Worm (Caenorhabditis elegans) whole organism, early embryonic: Measurements from ENCODE around the gene F26A1.3.

ENCODE experiments used
- B0310.2 ChIP-seq: sonication (generic microtip); optimal IDR thresholded peaks from 2 replicates; lab custom pipeline; 2016; ENCODE audit warnings: mild to moderate bottlenecking, missing genetic modification characterization, missing compliant biosample characterization
- F13C5.2 ChIP-seq: sonication (generic microtip); optimal IDR thresholded peaks from 2 replicates; lab custom pipeline; 2017; ENCODE audit warnings: mild to moderate bottlenecking, missing genetic modification characterization, inconsistent platforms, missing compliant biosample characterization
- aly-1 ChIP-seq: sonication (generic microtip); optimal IDR thresholded peaks from 2 replicates; lab custom pipeline; 2016; ENCODE audit warnings: missing genetic modification characterization, missing compliant biosample characterization
- ama-1 ChIP-seq: fragments of 150-350 bp; optimal IDR thresholded peaks from 2 replicates; lab custom pipeline; 2014
- ceh-13 ChIP-seq: fragments of 200-800 bp; sonication (Bioruptor generic); optimal IDR thresholded peaks from 2 replicates; lab custom pipeline; 2018; ENCODE audit warnings: mild to moderate bottlenecking, missing genetic modification characterization, missing compliant biosample characterization
- ceh-36 ChIP-seq: sonication (generic microtip); optimal IDR thresholded peaks from 2 replicates; lab custom pipeline; 2016; ENCODE audit warnings: missing genetic modification characterization, inconsistent platforms, missing compliant biosample characterization
- ets-7 ChIP-seq: sonication (generic microtip); optimal IDR thresholded peaks from 2 replicates; lab custom pipeline; 2016; ENCODE audit warnings: missing genotype, missing genetic modification characterization, missing compliant biosample characterization
- flt-1 ChIP-seq: fragments of 200-800 bp; sonication (Bioruptor generic); IDR thresholded peaks from 2 replicates; pipeline ENCODE4 v1.3.6; 2022; ENCODE audit warnings: missing genetic modification characterization, missing compliant biosample characterization
- hmbx-1 ChIP-seq: sonication (generic microtip); optimal IDR thresholded peaks from 2 replicates; lab custom pipeline; 2016; ENCODE audit warnings: mild to moderate bottlenecking, missing genetic modification characterization, missing compliant biosample characterization
- hmg-4 ChIP-seq: fragments of 200-800 bp; sonication (Bioruptor generic); optimal IDR thresholded peaks from 2 replicates; lab custom pipeline; 2018; ENCODE audit warnings: mild to moderate bottlenecking, missing genetic modification characterization, missing compliant biosample characterization
- hnd-1 ChIP-seq: sonication (generic microtip); optimal IDR thresholded peaks from 2 replicates; lab custom pipeline; 2016; ENCODE audit warnings: missing genetic modification characterization, missing compliant biosample characterization
- pes-1 ChIP-seq: fragments of 200-800 bp; sonication (Bioruptor generic); IDR thresholded peaks from 2 replicates; pipeline ENCODE4 v1.3.6; 2022; ENCODE audit warnings: missing genetic modification reagents, missing genetic modification characterization, missing compliant biosample characterization
- scrt-1 ChIP-seq: fragments of 200-800 bp; sonication (Bioruptor generic); IDR thresholded peaks from 2 replicates; pipeline ENCODE4 v1.3.6; 2022; ENCODE audit warnings: missing genetic modification characterization, missing compliant biosample characterization
- sea-1 ChIP-seq: fragments of 200-800 bp; sonication (Bioruptor generic); conservative IDR thresholded peaks from 2 replicates; pipeline ENCODE4 v1.3.6; 2022; ENCODE audit warnings: missing genetic modification characterization, missing compliant biosample characterization
- tbx-11 ChIP-seq: fragments of 200-800 bp; sonication (Bioruptor generic); IDR thresholded peaks from 2 replicates; pipeline ENCODE4 v1.3.6; 2022; ENCODE audit warnings: missing genetic modification characterization, missing compliant biosample characterization
- tbx-37 ChIP-seq: fragments of 200-800 bp; sonication (Bioruptor generic); conservative IDR thresholded peaks from 2 replicates; pipeline ENCODE4 v1.3.6; 2022; ENCODE audit warnings: missing genetic modification reagents, missing genetic modification characterization, missing compliant biosample characterization
- tra-4 ChIP-seq: sonication (generic microtip); optimal IDR thresholded peaks from 2 replicates; lab custom pipeline; 2017; ENCODE audit warnings: missing genetic modification characterization, missing compliant biosample characterization

F26A1.3 gene

ce11 chrIII:4861744-4862401 is 35.2 kb downstream of the F26A1.3 start, which contains the start of the genes C35D10.10 and C35D10.5:
C35D10.10 (minus strand) TSS chrIII:4861794.
C35D10.5 (plus strand) TSS chrIII:4862351.
- TF ChIP-seq ceh-13 (GFP tag; lab: Kevin White, UChicago) (no peak), sea-1 (GFP tag; lab: Robert Waterston, UW) (no peak), pes-1 (GFP tag; lab: Robert Waterston, UW) (no peak), ama-1 (lab: Kevin White, UChicago) (no peak), flt-1 (GFP tag; lab: Robert Waterston, UW) (no peak), ceh-36 (tag; lab: Kevin White, UChicago) (no peak), hmg-4 (GFP tag; lab: Kevin White, UChicago) (no peak), scrt-1 (GFP tag; lab: Robert Waterston, UW) (no peak), tbx-37 (GFP tag; lab: Robert Waterston, UW) (no peak), hmbx-1 (tag; lab: Kevin White, UChicago) (no peak), hnd-1 (tag; lab: Kevin White, UChicago) (no peak), tra-4 (tag; lab: Kevin White, UChicago) (no peak), tbx-11 (no peak), B0310.2 (tag; lab: Kevin White, UChicago) (no peak), ets-7 (tag; lab: Kevin White, UChicago) (no peak), aly-1 (tag; lab: Kevin White, UChicago) (no peak), F13C5.2 (tag; lab: Kevin White, UChicago) (no peak)

ce11 chrIII:4863127-4863526 is 36.4 kb downstream of the F26A1.3 start, which contains the start of gene coq-8:
coq-8 (plus strand) TSS chrIII:4863427.
- no peak for TF ChIP-seq aly-1 (tag; lab: Kevin White, UChicago)
- TF ChIP-seq pes-1 (GFP tag; lab: Robert Waterston, UW) = no peak
- no peak for TF ChIP-seq flt-1 (GFP tag; lab: Robert Waterston, UW)
- TF ChIP-seq tbx-11 = no peak
- TF ChIP-seq F13C5.2 (tag; lab: Kevin White, UChicago) = no peak
- no peak for TF ChIP-seq scrt-1 (GFP tag; lab: Robert Waterston, UW)
- TF ChIP-seq ceh-36 (tag; lab: Kevin White, UChicago) = no peak
- TF ChIP-seq hmbx-1 (tag; lab: Kevin White, UChicago) = no peak
- no peak for TF ChIP-seq ama-1 (lab: Kevin White, UChicago)
- TF ChIP-seq tbx-37 (GFP tag; lab: Robert Waterston, UW) = no peak
- no peak for TF ChIP-seq hmg-4 (GFP tag; lab: Kevin White, UChicago)
- TF ChIP-seq ceh-13 (GFP tag; lab: Kevin White, UChicago) = no peak
- no peak for TF ChIP-seq sea-1 (GFP tag; lab: Robert Waterston, UW)
- no peak for TF ChIP-seq hnd-1 (tag; lab: Kevin White, UChicago)
- TF ChIP-seq ets-7 (tag; lab: Kevin White, UChicago) = no peak

- no peak for TF ChIP-seq ama-1 (lab: Kevin White, UChicago)
- no peak for TF ChIP-seq scrt-1 (GFP tag; lab: Robert Waterston, UW)
- no peak for TF ChIP-seq ceh-13 (GFP tag; lab: Kevin White, UChicago)
Measured at ce11 chrIII:4866762-4867161, 40.1 kb downstream of the F26A1.3 start, which contains the start of gene C35D10.17. C35D10.17 (plus strand) TSS chrIII:4867062.

ce11 chrIII:4868643-4869042 is 41.9 kb downstream of the F26A1.3 start, which contains the start of the genes msd-4 and C35D10.3:
msd-4 (minus strand) TSS chrIII:4868743.
C35D10.3 (plus strand) TSS chrIII:4868921.
- TF ChIP-seq ceh-36 (tag; lab: Kevin White, UChicago) (no peak), tbx-37 (GFP tag; lab: Robert Waterston, UW) (no peak), tbx-11 (no peak), hnd-1 (tag; lab: Kevin White, UChicago) (no peak), B0310.2 (tag; lab: Kevin White, UChicago) (no peak), sea-1 (GFP tag; lab: Robert Waterston, UW) (no peak), hmg-4 (GFP tag; lab: Kevin White, UChicago) (no peak), F13C5.2 (tag; lab: Kevin White, UChicago) (no peak), ama-1 (lab: Kevin White, UChicago) (no peak), flt-1 (GFP tag; lab: Robert Waterston, UW) (no peak), pes-1 (GFP tag; lab: Robert Waterston, UW) (no peak), aly-1 (tag; lab: Kevin White, UChicago) (no peak), hmbx-1 (tag; lab: Kevin White, UChicago) (no peak), scrt-1 (GFP tag; lab: Robert Waterston, UW) (no peak), ceh-13 (GFP tag; lab: Kevin White, UChicago) (no peak), tra-4 (tag; lab: Kevin White, UChicago) (no peak)

ce11 chrIII:4870478-4870877 is 43.8 kb downstream of the F26A1.3 start, which contains the start of gene gipc-1:
gipc-1 (plus strand) TSS chrIII:4870778.
- TF ChIP-seq hmg-4 (GFP tag; lab: Kevin White, UChicago) (no peak), ceh-13 (GFP tag; lab: Kevin White, UChicago) (no peak), ets-7 (tag; lab: Kevin White, UChicago) (no peak), hnd-1 (tag; lab: Kevin White, UChicago) (no peak), tbx-37 (GFP tag; lab: Robert Waterston, UW) (no peak), flt-1 (GFP tag; lab: Robert Waterston, UW) (no peak)

ce11 chrIII:4873395-4873794 is 46.7 kb downstream of the F26A1.3 start:
- no peak for TF ChIP-seq flt-1 (GFP tag; lab: Robert Waterston, UW)
- TF ChIP-seq hmg-4 (GFP tag; lab: Kevin White, UChicago) = no peak
- no peak for TF ChIP-seq aly-1 (tag; lab: Kevin White, UChicago)
- TF ChIP-seq hmbx-1 (tag; lab: Kevin White, UChicago) = no peak
- TF ChIP-seq scrt-1 (GFP tag; lab: Robert Waterston, UW) = no peak
- TF ChIP-seq pes-1 (GFP tag; lab: Robert Waterston, UW) = no peak
- TF ChIP-seq sea-1 (GFP tag; lab: Robert Waterston, UW) = no peak
- TF ChIP-seq ceh-13 (GFP tag; lab: Kevin White, UChicago) = no peak
- no peak for TF ChIP-seq F13C5.2 (tag; lab: Kevin White, UChicago)
- TF ChIP-seq tbx-37 (GFP tag; lab: Robert Waterston, UW) = no peak
- TF ChIP-seq ets-7 (tag; lab: Kevin White, UChicago) = no peak
- TF ChIP-seq ceh-36 (tag; lab: Kevin White, UChicago) = no peak
- no peak for TF ChIP-seq ama-1 (lab: Kevin White, UChicago)
- TF ChIP-seq hnd-1 (tag; lab: Kevin White, UChicago) = no peak
